Worm (Caenorhabditis elegans) whole organism, mixed stage, embryonic: ENCODE measurements around the gene Y57G7A.5.

ENCODE experiments used
- M03D4.4 ChIP-seq: sonication (generic microtip); optimal IDR thresholded peaks from 2 replicates; lab custom pipeline; 2017; ENCODE audit warnings: mild to moderate bottlenecking, missing genetic modification characterization, missing compliant biosample characterization
- bed-3 ChIP-seq: fragments of 200-800 bp; sonication (Bioruptor generic); optimal IDR thresholded peaks from 3 replicates; lab custom pipeline; 2018; ENCODE audit warnings: mild to moderate bottlenecking, missing genetic modification characterization, moderate library complexity, missing compliant biosample characterization
- blmp-1 ChIP-seq: fragments of 150-350 bp; optimal IDR thresholded peaks from 2 replicates; lab custom pipeline; 2014; ENCODE audit warnings: missing biosample characterization, missing genetic modification characterization
- ceh-39 ChIP-seq: fragments of 150-350 bp; optimal IDR thresholded peaks from 2 replicates; lab custom pipeline; 2014; ENCODE audit warnings: missing biosample characterization, missing genetic modification characterization
- ceh-43 ChIP-seq: fragments of 200-800 bp; sonication (Bioruptor generic); optimal IDR thresholded peaks from 2 replicates; lab custom pipeline; 2018; ENCODE audit warnings: mild to moderate bottlenecking, missing genetic modification characterization, moderate library complexity, missing compliant biosample characterization
- ceh-83 ChIP-seq: fragments of 200-800 bp; sonication (Bioruptor generic); optimal IDR thresholded peaks from 2 replicates; lab custom pipeline; 2018; ENCODE audit warnings: mild to moderate bottlenecking, missing genetic modification characterization, missing compliant biosample characterization
- ces-1 ChIP-seq: fragments of 150-350 bp; optimal IDR thresholded peaks from 2 replicates; lab custom pipeline; 2014; ENCODE audit warnings: missing biosample characterization, missing genetic modification reagents, missing genetic modification characterization
- cnd-1 ChIP-seq: fragments of 200-800 bp; sonication (Bioruptor generic); optimal IDR thresholded peaks from 2 replicates; lab custom pipeline; 2018; ENCODE audit warnings: mild to moderate bottlenecking, missing genetic modification characterization, missing compliant biosample characterization
- drap-1 ChIP-seq: fragments of 200-800 bp; sonication (Bioruptor generic); optimal IDR thresholded peaks from 3 replicates; lab custom pipeline; 2018; ENCODE audit warnings: mild to moderate bottlenecking, missing genetic modification characterization, missing compliant biosample characterization
- elt-1 ChIP-seq: sonication (generic microtip); optimal IDR thresholded peaks from 2 replicates; lab custom pipeline; 2017; ENCODE audit warnings: missing genetic modification characterization, mild to moderate bottlenecking, missing compliant biosample characterization, antibody characterized with exemption, moderate library complexity, borderline replicate concordance; ENCODE audit not compliant: insufficient read depth
- elt-3 ChIP-seq: fragments of 150-350 bp; optimal IDR thresholded peaks from 2 replicates; lab custom pipeline; 2014; ENCODE audit warnings: missing biosample characterization, missing genetic modification characterization
- flh-1 ChIP-seq: fragments of 200-800 bp; sonication (Bioruptor generic); optimal IDR thresholded peaks from 2 replicates; lab custom pipeline; 2018; ENCODE audit warnings: mild to moderate bottlenecking, missing genetic modification characterization, moderate library complexity, missing compliant biosample characterization
- ham-2 ChIP-seq: fragments of 200-800 bp; sonication (Bioruptor generic); optimal IDR thresholded peaks from 2 replicates; lab custom pipeline; 2018; ENCODE audit warnings: mild to moderate bottlenecking, missing genetic modification characterization, missing compliant biosample characterization
- hlh-1 ChIP-seq: fragments of 150-350 bp; optimal IDR thresholded peaks from 2 replicates; lab custom pipeline; 2014; ENCODE audit warnings: missing biosample characterization, missing genetic modification reagents, missing genetic modification characterization
- lin-13 ChIP-seq: fragments of 150-350 bp; optimal IDR thresholded peaks from 2 replicates; lab custom pipeline; 2014; ENCODE audit warnings: missing biosample characterization, missing genetic modification characterization
- lin-32 ChIP-seq: fragments of 200-800 bp; sonication (Bioruptor generic); optimal IDR thresholded peaks from 2 replicates; lab custom pipeline; 2018; ENCODE audit warnings: mild to moderate bottlenecking, missing genetic modification characterization, missing compliant biosample characterization
- lsy-2 ChIP-seq: fragments of 150-350 bp; optimal IDR thresholded peaks from 2 replicates; lab custom pipeline; 2014; ENCODE audit warnings: missing biosample characterization, missing genetic modification characterization
- mab-5 ChIP-seq: fragments of 150-350 bp; optimal IDR thresholded peaks from 2 replicates; lab custom pipeline; 2014; ENCODE audit warnings: missing biosample characterization, missing genetic modification characterization
- mep-1 ChIP-seq: fragments of 150-350 bp; optimal IDR thresholded peaks from 2 replicates; lab custom pipeline; 2017; ENCODE audit warnings: missing biosample characterization, missing genetic modification reagents, missing genetic modification characterization, inconsistent platforms
- mls-2 ChIP-seq: sonication (generic microtip); optimal IDR thresholded peaks from 2 replicates; lab custom pipeline; 2016; ENCODE audit warnings: mild to moderate bottlenecking, missing genetic modification characterization, moderate library complexity, missing compliant biosample characterization
- nhr-12 ChIP-seq: fragments of 150-350 bp; optimal IDR thresholded peaks from 2 replicates; lab custom pipeline; 2014; ENCODE audit warnings: missing biosample characterization, missing genetic modification characterization
- nhr-2 ChIP-seq: fragments of 150-350 bp; optimal IDR thresholded peaks from 2 replicates; lab custom pipeline; 2014; ENCODE audit warnings: missing biosample characterization, missing genetic modification characterization
- nhr-237 ChIP-seq: fragments of 150-350 bp; optimal IDR thresholded peaks from 2 replicates; lab custom pipeline; 2014; ENCODE audit warnings: missing biosample characterization, missing genetic modification characterization
- nhr-28 ChIP-seq: fragments of 150-350 bp; optimal IDR thresholded peaks from 2 replicates; lab custom pipeline; 2014; ENCODE audit warnings: missing biosample characterization, missing genetic modification characterization
- nhr-76 ChIP-seq: sonication (generic microtip); optimal IDR thresholded peaks from 2 replicates; lab custom pipeline; 2017; ENCODE audit warnings: missing biosample characterization, missing genetic modification characterization
- pha-4 ChIP-seq: fragments of 150-350 bp; optimal IDR thresholded peaks from 2 replicates; lab custom pipeline; 2018; ENCODE audit warnings: missing biosample characterization, missing genetic modification reagents, missing genetic modification characterization
- sem-2 ChIP-seq: fragments of 200-800 bp; sonication (Bioruptor generic); optimal IDR thresholded peaks from 2 replicates; lab custom pipeline; 2018; ENCODE audit warnings: mild to moderate bottlenecking, missing genetic modification characterization, missing compliant biosample characterization
- snpc-4 ChIP-seq: fragments of 150-350 bp; optimal IDR thresholded peaks from 2 replicates; lab custom pipeline; 2014; ENCODE audit warnings: missing biosample characterization, missing genetic modification characterization
- sptf-1 ChIP-seq: sonication (generic microtip); optimal IDR thresholded peaks from 2 replicates; lab custom pipeline; 2017; ENCODE audit warnings: mild to moderate bottlenecking, missing genetic modification characterization, moderate library complexity, missing compliant biosample characterization
- tbx-8 ChIP-seq: fragments of 200-800 bp; sonication (Bioruptor generic); optimal IDR thresholded peaks from 2 replicates; lab custom pipeline; 2018; ENCODE audit warnings: mild to moderate bottlenecking, missing genetic modification characterization, moderate library complexity, missing compliant biosample characterization
- unc-120 ChIP-seq: sonication (generic microtip); optimal IDR thresholded peaks from 2 replicates; lab custom pipeline; 2017; ENCODE audit warnings: missing genetic modification characterization, missing compliant biosample characterization; ENCODE audit not compliant: poor library complexity, severe bottlenecking
- unc-39 ChIP-seq: fragments of 150-350 bp; optimal IDR thresholded peaks from 2 replicates; lab custom pipeline; 2014; ENCODE audit warnings: missing biosample characterization, missing genetic modification characterization
- unc-62 ChIP-seq: fragments of 150-350 bp; optimal IDR thresholded peaks from 2 replicates; lab custom pipeline; 2014; ENCODE audit warnings: missing biosample characterization, missing genetic modification reagents, missing genetic modification characterization
- zip-8 ChIP-seq: fragments of 150-350 bp; optimal IDR thresholded peaks from 2 replicates; lab custom pipeline; 2014; ENCODE audit warnings: missing biosample characterization, missing genetic modification characterization
- ztf-11 ChIP-seq: fragments of 150-350 bp; optimal IDR thresholded peaks from 2 replicates; lab custom pipeline; 2014; ENCODE audit warnings: missing biosample characterization, missing genetic modification characterization

Gene Y57G7A.5

ce11 chrII:1245783-1246182, 29.6 kb downstream of the Y57G7A.5 start:
- TF ChIP-seq nhr-2 (tag; lab: Kevin White, UChicago) (no peak), pha-4 (tag; lab: Kevin White, UChicago) (peak; percentile 7)

- TF ChIP-seq cnd-1 (tag; lab: Kevin White, UChicago) (no peak), drap-1 (no peak), nhr-76 (tag; lab: Kevin White, UChicago) (no peak), sem-2 (no peak), sptf-1 (tag; lab: Kevin White, UChicago) (peak; percentile 20), tbx-8 (GFP tag; lab: Kevin White, UChicago) (no peak), nhr-237 (tag; lab: Kevin White, UChicago) (no peak), flh-1 (GFP tag; lab: Kevin White, UChicago) (no peak), mab-5 (no peak), elt-1 (tag; lab: Kevin White, UChicago) (peak; percentile 9), ceh-83 (GFP tag; lab: Kevin White, UChicago) (no peak), snpc-4 (tag; lab: Kevin White, UChicago) (no peak), ztf-11 (no peak), ceh-43 (no peak), ceh-39 (tag; lab: Kevin White, UChicago) (no peak), M03D4.4 (no peak), blmp-1 (tag; lab: Kevin White, UChicago) (peak; percentile 26), mep-1 (tag; lab: Kevin White, UChicago) (no peak)
These were observed 30.8 kb downstream of the Y57G7A.5 start for ce11 chrII:1244420-1244959.

- TF ChIP-seq nhr-12 (tag; lab: Kevin White, UChicago) (no peak), lin-13 (no peak), unc-39 (no peak), pha-4 (tag; lab: Kevin White, UChicago) (peak; percentile 20), M03D4.4 (no peak), cnd-1 (tag; lab: Kevin White, UChicago) (no peak), unc-120 (tag; lab: Kevin White, UChicago) (no peak), mep-1 (tag; lab: Kevin White, UChicago) (peak; percentile 39), elt-3 (tag; lab: Kevin White, UChicago) (no peak), lin-32 (no peak), nhr-28 (tag; lab: Kevin White, UChicago) (no peak), elt-1 (tag; lab: Kevin White, UChicago) (no peak), nhr-237 (tag; lab: Kevin White, UChicago) (no peak), zip-8 (tag; lab: Kevin White, UChicago) (no peak), snpc-4 (tag; lab: Kevin White, UChicago) (no peak), mls-2 (peak; percentile 7), ceh-43 (no peak), sem-2 (no peak), ceh-83 (GFP tag; lab: Kevin White, UChicago) (no peak), nhr-2 (tag; lab: Kevin White, UChicago) (no peak), sptf-1 (tag; lab: Kevin White, UChicago) (no peak), ztf-11 (peak; percentile 26), blmp-1 (tag; lab: Kevin White, UChicago) (no peak), unc-62 (GFP tag; lab: Kevin White, UChicago) (peak; percentile 41), tbx-8 (GFP tag; lab: Kevin White, UChicago) (no peak), drap-1 (no peak), lsy-2 (tag; lab: Kevin White, UChicago) (peak; percentile 21), mab-5 (no peak), hlh-1 (tag; lab: Kevin White, UChicago) (peak; percentile 31), bed-3 (GFP tag; lab: Kevin White, UChicago) (no peak), nhr-76 (tag; lab: Kevin White, UChicago) (no peak), ham-2 (peak; percentile 32), flh-1 (GFP tag; lab: Kevin White, UChicago) (no peak), ceh-39 (tag; lab: Kevin White, UChicago) (no peak), ces-1 (GFP tag; lab: Kevin White, UChicago) (peak; percentile 60)
These were observed 32.9 kb downstream of the Y57G7A.5 start for ce11 chrII:1242475-1242874.
